Worm (Caenorhabditis elegans) whole organism, L4/young adult: ENCODE results near the gene gly-9.

Experiments
- dao-5 ChIP-seq: sonication (generic microtip); optimal IDR thresholded peaks from 2 replicates; lab custom pipeline; 2016; ENCODE audit warnings: missing genotype, missing genetic modification characterization, moderate library complexity, missing compliant biosample characterization
- him-1 ChIP-seq: sonication (generic microtip); optimal IDR thresholded peaks from 2 replicates; lab custom pipeline; 2016; ENCODE audit warnings: missing genotype, missing genetic modification reagents, missing genetic modification characterization, missing compliant biosample characterization

DNA sequence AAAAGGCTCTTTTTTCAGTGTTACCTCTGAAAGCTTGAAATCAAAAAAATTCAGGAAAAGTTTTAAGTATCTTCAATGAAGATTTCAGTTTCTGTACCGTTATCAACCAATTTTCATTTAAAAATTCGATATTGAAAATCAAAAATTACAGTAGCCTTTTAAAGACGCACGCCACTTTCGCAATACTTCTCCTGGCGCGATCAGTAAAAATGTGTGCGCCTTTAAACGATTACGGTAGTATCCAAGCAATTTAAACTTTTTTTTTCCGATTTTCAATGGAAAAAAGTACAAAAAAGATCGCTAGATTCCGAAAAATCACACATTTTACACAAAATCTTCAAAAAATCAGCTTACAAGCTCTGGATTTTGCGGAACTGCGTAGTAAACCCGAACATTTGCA is 504 bp downstream of the gly-9 start:
- TF ChIP-seq dao-5 (tag; lab: Kevin White, UChicago) (no peak), him-1 (no peak)
